Worm (Caenorhabditis elegans): ENCODE measurements around the gene kin-20.

- TF ChIP-seq unc-62 (GFP tag; optimal IDR thresholded peaks at IDR 0.05) (no peak), lin-15B (tag; optimal IDR thresholded peaks at IDR 0.05) (no peak), eor-1 (tag; optimal IDR thresholded peaks at IDR 0.05) (no peak), mdl-1 (tag; optimal IDR thresholded peaks at IDR 0.05) (no peak), nhr-76 (tag; optimal IDR thresholded peaks at IDR 0.05) (no peak), fkh-10 (GFP tag; optimal IDR thresholded peaks at IDR 0.05) (no peak), nhr-25 (tag; optimal IDR thresholded peaks at IDR 0.05) (no peak), egl-27 (tag; optimal IDR thresholded peaks at IDR 0.05) (no peak), nhr-11 (tag; optimal IDR thresholded peaks at IDR 0.05) (no peak), ztf-4 (tag; optimal IDR thresholded peaks at IDR 0.05) (no peak), pqm-1 (tag; optimal IDR thresholded peaks at IDR 0.05) (no peak), jun-1 (tag; optimal IDR thresholded peaks at IDR 0.05) (no peak), lsy-12 (tag; optimal IDR thresholded peaks at IDR 0.05) (no peak), fos-1 (tag; optimal IDR thresholded peaks at IDR 0.05) (no peak)
Observed at ce11 chrX:15246182-15246581, 31.4 kb downstream of the kin-20 start, which contains the start of gene piki-1.
